Worm (Caenorhabditis elegans): ENCODE results near the gene C36E6.2.
"Not testable (repeated sequence)": the region's sequence is repeated elsewhere in the genome, so short reads cannot be mapped to it uniquely, and the experiment has no call there.

Gene C36E6.2

DNA sequence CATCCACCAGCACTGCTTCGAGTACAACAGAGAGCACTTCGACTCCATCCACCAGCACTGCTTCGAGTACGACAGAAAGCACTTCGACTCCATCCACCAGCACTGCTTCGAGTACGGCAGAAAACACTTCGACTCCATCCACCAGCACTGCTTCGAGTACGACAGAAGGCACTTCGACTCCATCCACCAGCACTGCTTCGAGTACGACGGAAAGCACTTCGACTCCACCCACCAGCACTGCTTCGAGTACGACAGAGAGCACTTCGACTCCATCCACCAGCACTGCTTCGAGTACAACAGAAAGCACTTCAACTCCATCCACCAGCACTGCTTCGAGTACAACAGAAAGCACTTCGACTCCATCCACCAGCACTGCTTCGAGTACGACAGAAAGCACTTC is 6.8 kb upstream of the C36E6.2 start:
- peak; percentile 57 for TF ChIP-seq Y95B8A.8 (GFP tag; IDR thresholded peaks at IDR 0.05)
- peak; percentile 71; the same call in 1 of the 2 replicates for TF ChIP-seq hsf-1 (GFP tag; IDR thresholded peaks at IDR 0.05)
- peak; percentile 90; the same call in 1 of the 2 replicates for TF ChIP-seq ceh-58 (GFP tag; IDR thresholded peaks at IDR 0.05)
- 0 out of 2 replicates have a peak, but pooled peaks have one; percentile 10 for TF ChIP-seq ceh-91 (GFP tag; IDR thresholded peaks at IDR 0.05)
- TF ChIP-seq lin-26 (GFP tag; IDR thresholded peaks at IDR 0.05) = peak; percentile 68; the same call in 1 of the 2 replicates
- TF ChIP-seq F37B4.10 (GFP tag; IDR thresholded peaks at IDR 0.05) = peak; percentile 76; the same call in 1 of the 2 replicates
- peak; percentile 30; the same call in 1 of the 2 replicates for TF ChIP-seq ekl-4 (GFP tag; IDR thresholded peaks at IDR 0.05)
- 0 out of 2 replicates have a peak, but pooled peaks have one; percentile 65 for TF ChIP-seq ceh-40 (GFP tag; IDR thresholded peaks at IDR 0.05)
- 0 out of 2 replicates have a peak, but pooled peaks have one; percentile 69 for TF ChIP-seq sea-2 (GFP tag; IDR thresholded peaks at IDR 0.05)
- 0 out of 2 replicates have a peak, but pooled peaks have one; percentile 60 for TF ChIP-seq lag-1 (GFP tag; IDR thresholded peaks at IDR 0.05)
- TF ChIP-seq nhr-120 (GFP tag; IDR thresholded peaks at IDR 0.05) = peak; percentile 77; the same call in 1 of the 2 replicates
- peak; percentile 13 for TF ChIP-seq let-526 (GFP tag; IDR thresholded peaks at IDR 0.05)
- TF ChIP-seq F33H1.4 (GFP tag; IDR thresholded peaks at IDR 0.05) = peak; percentile 28; the same call in 1 of the 2 replicates
- peak; percentile 45; the same call in 1 of the 2 replicates for TF ChIP-seq attf-3 (GFP tag; conservative IDR thresholded peaks at IDR 0.05)
- peak; percentile 87; the same call in 1 of the 2 replicates for TF ChIP-seq bed-1 (GFP tag; IDR thresholded peaks at IDR 0.05)
- 0 out of 2 replicates have a peak, but pooled peaks have one; percentile 12 for TF ChIP-seq pbrm-1 (GFP tag; IDR thresholded peaks at IDR 0.05)
- TF ChIP-seq egrh-3 (GFP tag; IDR thresholded peaks at IDR 0.05) = 0 out of 2 replicates have a peak, but pooled peaks have one; percentile 6
- TF ChIP-seq C17E4.6 (GFP tag; IDR thresholded peaks at IDR 0.05) = 0 out of 2 replicates have a peak, but pooled peaks have one; percentile 35
- peak; percentile 36; the same call in 1 of the 2 replicates for TF ChIP-seq Y53G8AR.9 (GFP tag; conservative IDR thresholded peaks at IDR 0.05)
- 0 out of 2 replicates have a peak, but pooled peaks have one; percentile 59 for TF ChIP-seq Y56A3A.18 (GFP tag; IDR thresholded peaks at IDR 0.05)
- TF ChIP-seq nfyb-1 (GFP tag; IDR thresholded peaks at IDR 0.05) = 0 out of 2 replicates have a peak, but pooled peaks have one; percentile 41
- TF ChIP-seq ztf-25 (GFP tag; IDR thresholded peaks at IDR 0.05) = peak; percentile 41; the same call in 1 of the 2 replicates
- peak; percentile 40; the same call in 1 of the 2 replicates for TF ChIP-seq attf-6 (GFP tag; IDR thresholded peaks at IDR 0.05)
- TF ChIP-seq dox-1 (GFP tag; IDR thresholded peaks at IDR 0.05) = peak; percentile 30; the same call in 1 of the 2 replicates
- peak; percentile 31; the same call in 1 of the 2 replicates for TF ChIP-seq mcd-1 (GFP tag; IDR thresholded peaks at IDR 0.05)
- peak; percentile 85 for TF ChIP-seq madf-3 (GFP tag; IDR thresholded peaks at IDR 0.05)
- TF ChIP-seq egl-18 (GFP tag; IDR thresholded peaks at IDR 0.05) = peak; percentile 86
- TF ChIP-seq D2030.7 (GFP tag; IDR thresholded peaks at IDR 0.05) = peak; percentile 16; the same call in 1 of the 2 replicates
- peak; percentile 39; the same call in 1 of the 2 replicates for TF ChIP-seq cebp-1 (GFP tag; IDR thresholded peaks at IDR 0.05)
- TF ChIP-seq cebp-1 (tag; optimal IDR thresholded peaks at IDR 0.05) = not testable (repeated sequence)
- TF ChIP-seq rcor-1 (GFP tag; IDR thresholded peaks at IDR 0.05) = peak; percentile 64

DNA sequence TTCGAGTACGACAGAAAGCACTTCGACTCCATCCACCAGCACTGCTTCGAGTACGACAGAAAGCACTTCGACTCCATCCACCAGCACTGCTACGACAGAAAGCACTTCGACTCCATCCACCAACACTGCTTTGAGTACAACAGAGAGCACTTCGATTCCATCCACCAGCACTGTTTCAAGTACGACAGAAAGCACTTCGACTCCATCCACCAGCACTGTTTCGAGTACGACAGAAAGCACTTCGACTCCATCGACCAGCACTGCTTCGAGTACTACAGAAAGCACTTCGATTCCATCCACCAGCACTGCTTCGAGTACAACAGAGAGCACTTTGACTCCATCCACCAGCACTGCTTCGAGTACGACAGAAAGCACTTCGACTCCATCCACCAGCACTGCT is 6.2 kb upstream of the C36E6.2 start:
- TF ChIP-seq pbrm-1 (GFP tag; IDR thresholded peaks at IDR 0.05) (0 out of 2 replicates have a peak, but pooled peaks have one; percentile 42), nfya-2 (GFP tag; IDR thresholded peaks at IDR 0.05) (0 out of 2 replicates have a peak, but pooled peaks have one; percentile 32), ceh-58 (GFP tag; IDR thresholded peaks at IDR 0.05) (peak; percentile 91; the same call in 1 of the 2 replicates), madf-6 (GFP tag; IDR thresholded peaks at IDR 0.05) (0 out of 2 replicates have a peak, but pooled peaks have one; percentile 13), nhr-120 (GFP tag; IDR thresholded peaks at IDR 0.05) (0 out of 2 replicates have a peak, but pooled peaks have one; percentile 19), bed-1 (GFP tag; IDR thresholded peaks at IDR 0.05) (0 out of 2 replicates have a peak, but pooled peaks have one; percentile 21), aptf-3 (GFP tag; IDR thresholded peaks at IDR 0.05) (peak; percentile 71; the same call in 1 of the 2 replicates), egl-44 (GFP tag; IDR thresholded peaks at IDR 0.05) (0 out of 2 replicates have a peak, but pooled peaks have one; percentile 60), aptf-2 (GFP tag; conservative IDR thresholded peaks at IDR 0.05) (peak; percentile 38; the same call in 1 of the 2 replicates), egl-18 (GFP tag; IDR thresholded peaks at IDR 0.05) (0 out of 2 replicates have a peak, but pooled peaks have one; percentile 48)

All from whole organism, young adult.